Worm (Caenorhabditis elegans): ENCODE data around the gene srh-269.

Gene srh-269

DNA sequence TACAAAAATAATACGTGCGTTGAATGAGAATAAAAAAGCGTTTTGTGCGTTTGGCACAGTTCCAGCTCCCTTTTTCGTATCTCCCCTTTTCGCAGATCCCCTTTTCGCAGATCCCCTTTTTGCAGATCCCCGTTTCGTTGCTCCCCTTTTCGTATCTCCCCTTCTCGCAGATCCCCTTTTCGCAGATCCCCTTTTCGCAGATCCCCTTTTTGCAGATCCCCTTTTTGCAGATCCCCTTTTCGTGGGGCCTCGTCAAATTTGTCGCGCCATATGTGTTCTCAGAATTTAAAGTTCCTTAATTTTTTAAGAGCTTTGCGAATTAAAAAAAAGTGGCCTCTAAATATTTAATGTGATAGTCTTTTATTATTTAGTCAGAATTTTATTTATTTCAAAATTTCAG is 38.9 kb downstream of the srh-269 start, which contains the start of gene Y32B12B.4 (continued):
- TF ChIP-seq ztf-25 (GFP tag; IDR thresholded peaks at IDR 0.05) (no peak), D2030.7 (GFP tag; IDR thresholded peaks at IDR 0.05) (0 out of 2 replicates have a peak, but pooled peaks have one; percentile 13), tlf-1 (GFP tag; optimal IDR thresholded peaks at IDR 0.05) (no peak)

DNA sequence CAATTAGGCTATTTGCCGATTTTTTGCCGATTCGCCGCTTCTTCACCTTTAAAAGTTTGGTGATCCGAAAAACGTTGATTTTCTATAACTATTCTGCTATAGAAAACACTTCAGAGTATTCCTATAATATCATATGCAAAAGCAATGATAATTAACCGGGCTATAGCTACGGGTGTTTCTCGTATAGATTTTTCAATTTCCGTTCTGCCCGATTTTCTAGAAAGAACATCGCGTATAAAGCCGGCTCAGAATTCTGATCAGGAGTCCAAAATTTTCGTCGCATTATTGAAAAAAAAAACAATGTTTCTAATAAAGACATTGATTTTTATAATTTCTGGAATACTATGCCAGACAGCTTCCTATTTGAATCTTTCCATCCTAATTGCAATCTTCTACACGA is 41.2 kb downstream of the srh-269 start, which contains the start of gene srbc-65:
srbc-65 (plus strand) TSS at position 301 of the 400 bp plus-strand sequence.
- TF ChIP-seq T26A5.8 (tag; optimal IDR thresholded peaks at IDR 0.05): no peak
- TF ChIP-seq madf-3 (GFP tag; IDR thresholded peaks at IDR 0.05): no peak
- no peak for TF ChIP-seq madf-8 (GFP tag; conservative IDR thresholded peaks at IDR 0.05)
- no peak for TF ChIP-seq F55B11.4 (tag; optimal IDR thresholded peaks at IDR 0.05; ENCODE audit: borderline replicate concordance, insufficient read depth)
- TF ChIP-seq F57C9.4 (tag; optimal IDR thresholded peaks at IDR 0.05): no peak
- TF ChIP-seq egl-18 (GFP tag; IDR thresholded peaks at IDR 0.05): no peak
- no peak for TF ChIP-seq cebp-2 (GFP tag; IDR thresholded peaks at IDR 0.05)
- no peak for TF ChIP-seq mxl-1 (tag; optimal IDR thresholded peaks at IDR 0.05)
- TF ChIP-seq somi-1 (GFP tag; optimal IDR thresholded peaks at IDR 0.05): no peak
- TF ChIP-seq madf-10 (tag; optimal IDR thresholded peaks at IDR 0.05): no peak
- no peak for TF ChIP-seq Y53G8AR.9 (GFP tag; conservative IDR thresholded peaks at IDR 0.05)
- TF ChIP-seq ceh-40 (GFP tag; IDR thresholded peaks at IDR 0.05): no peak

DNA sequence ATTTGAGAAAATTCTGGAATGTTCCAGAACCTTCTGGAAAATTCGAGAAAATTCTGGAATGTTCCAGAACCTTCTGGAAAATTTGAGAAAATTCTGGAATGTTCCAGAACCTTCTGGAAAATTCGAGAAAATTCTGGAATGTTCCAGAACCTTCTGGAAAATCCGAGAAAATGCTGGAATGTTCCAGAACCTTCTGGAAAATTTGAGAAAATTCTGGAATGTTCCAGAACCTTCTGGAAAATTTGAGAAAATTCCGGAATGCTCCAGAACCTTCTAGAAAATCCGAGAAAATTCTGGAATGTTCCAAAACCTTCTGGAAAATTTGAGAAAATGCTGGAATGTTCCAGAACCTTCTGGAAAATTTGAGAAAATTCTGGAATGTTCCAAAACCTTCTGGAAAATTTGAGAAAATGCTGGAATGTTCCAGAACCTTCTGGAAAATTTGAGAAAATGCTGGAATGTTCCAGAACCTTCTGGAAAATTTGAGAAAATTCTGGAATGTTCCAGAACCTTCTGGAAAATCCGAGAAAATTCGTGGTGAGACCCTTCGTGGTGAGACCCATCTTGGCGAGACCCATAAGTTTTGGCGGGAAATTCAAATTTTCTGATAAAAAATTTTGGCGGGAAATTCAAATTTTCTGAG is 43.7 kb downstream of the srh-269 start:
- TF ChIP-seq hsf-1 (GFP tag; IDR thresholded peaks at IDR 0.05) (peak; percentile 96), madf-6 (GFP tag; IDR thresholded peaks at IDR 0.05) (peak; percentile 30; the same call in 1 of the 2 replicates), dox-1 (GFP tag; IDR thresholded peaks at IDR 0.05) (peak; percentile 74), pbrm-1 (GFP tag; IDR thresholded peaks at IDR 0.05) (0 out of 2 replicates have a peak, but pooled peaks have one; percentile 13), egrh-3 (GFP tag; IDR thresholded peaks at IDR 0.05) (peak; percentile 13)

DNA sequence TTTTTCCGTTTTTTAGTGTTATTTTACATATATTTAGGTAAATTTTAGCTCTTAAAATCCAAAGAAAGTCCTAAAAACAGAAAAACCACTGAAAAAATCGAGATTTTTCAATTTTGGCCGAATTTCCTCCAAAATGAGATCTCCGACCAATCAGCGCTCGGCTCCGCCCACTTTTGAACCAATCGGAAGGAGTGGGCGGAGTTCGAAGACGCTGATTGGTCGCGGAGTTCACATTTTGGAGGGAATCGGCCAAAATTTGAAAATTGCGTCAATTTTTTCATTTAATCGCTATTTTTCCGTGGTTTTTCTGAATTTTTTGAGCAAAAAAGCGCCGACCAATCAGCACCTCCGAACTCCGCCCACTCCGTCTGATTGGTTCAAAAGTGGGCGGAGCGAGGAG is 51.2 kb downstream of the srh-269 start:
- TF ChIP-seq tbp1 (GFP tag; optimal IDR thresholded peaks at IDR 0.05) (no peak), lin-35 (GFP tag; optimal IDR thresholded peaks at IDR 0.05) (no peak), F23B12.7 (tag; optimal IDR thresholded peaks at IDR 0.05; ENCODE audit: insufficient read depth) (no peak), unc-130 (GFP tag; optimal IDR thresholded peaks at IDR 0.05) (no peak), tlf-1 (GFP tag; optimal IDR thresholded peaks at IDR 0.05) (no peak), sdz-38 (tag; optimal IDR thresholded peaks at IDR 0.05) (no peak)

Data from whole organism, young adult.